Fruit fly (Drosophila melanogaster): ENCODE data around the gene CG2202.

CG2202 gene

DNA sequence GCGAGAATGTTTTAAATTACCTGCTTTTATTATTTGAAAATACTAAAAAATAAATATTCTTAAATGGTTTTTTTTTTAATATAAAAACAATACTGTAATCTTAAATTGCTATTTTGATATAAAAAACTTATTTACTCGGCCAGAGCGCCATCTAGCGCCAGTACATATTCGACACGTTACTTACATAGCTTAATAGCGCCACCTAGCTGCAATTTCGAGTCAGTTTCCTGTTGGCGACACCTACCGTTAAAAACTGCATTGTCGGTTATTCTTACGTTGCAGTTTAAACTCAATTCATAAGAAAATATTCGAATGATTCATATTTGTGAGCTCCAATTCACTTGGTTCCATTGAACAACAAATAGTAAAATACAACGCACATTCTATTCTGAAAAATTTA, 16.2 kb upstream of the CG2202 start (continued):
- no peak for TF ChIP-seq ftz-f1 (GFP tag; optimal IDR thresholded peaks at IDR 0.05)
- TF ChIP-seq ham (GFP tag; IDR thresholded peaks at IDR 0.05), result no peak
- no peak for TF ChIP-seq ttk (GFP tag; IDR thresholded peaks at IDR 0.05)
- peak; percentile 1 for TF ChIP-seq nom (GFP tag; optimal IDR thresholded peaks at IDR 0.05)
- TF ChIP-seq CG15011 (GFP tag; optimal IDR thresholded peaks at IDR 0.05), result no peak
- peak; percentile 50 for TF ChIP-seq trh (GFP tag; optimal IDR thresholded peaks at IDR 0.05)
- TF ChIP-seq jigr1 (GFP tag; IDR thresholded peaks at IDR 0.05), result no peak
- peak; percentile 17 for TF ChIP-seq CG31388 (GFP tag; optimal IDR thresholded peaks at IDR 0.05)
- TF ChIP-seq mirr (GFP tag; optimal IDR thresholded peaks at IDR 0.05), result no peak
- no peak for TF ChIP-seq Stat92E (GFP tag; optimal IDR thresholded peaks at IDR 0.05)
- no peak for TF ChIP-seq CG12071 (GFP tag; optimal IDR thresholded peaks at IDR 0.05)
- no peak for TF ChIP-seq mld (GFP tag; IDR thresholded peaks at IDR 0.05; ENCODE audit: partially characterized antibody)
- TF ChIP-seq yki (optimal IDR thresholded peaks at IDR 0.05), result peak; percentile 20
- TF ChIP-seq lola (GFP tag; optimal IDR thresholded peaks at IDR 0.05), result peak in 1 of 3 experiments; percentile 28
- no peak for TF ChIP-seq eve (GFP tag; optimal IDR thresholded peaks at IDR 0.05)
- TF ChIP-seq CG7357 (GFP tag; IDR thresholded peaks at IDR 0.05), result 0 out of 3 replicates have a peak, but pooled peaks have one; percentile 28
- TF ChIP-seq CG8359 (GFP tag; optimal IDR thresholded peaks at IDR 0.05; ENCODE audit: borderline replicate concordance), result no peak
- no peak for TF ChIP-seq D19B (GFP tag; optimal IDR thresholded peaks at IDR 0.05)
- TF ChIP-seq ranshi (GFP tag; IDR thresholded peaks at IDR 0.05), result peak; percentile 49; the same call in 1 of the 2 replicates
- TF ChIP-seq tup (GFP tag; optimal IDR thresholded peaks at IDR 0.05), result no peak
- TF ChIP-seq CG8478 (optimal IDR thresholded peaks at IDR 0.05), result no peak
- peak; percentile 66 for TF ChIP-seq caup (GFP tag; optimal IDR thresholded peaks at IDR 0.05; ENCODE audit: severe bottlenecking)
- peak; percentile 54 for TF ChIP-seq Dek (tag; optimal IDR thresholded peaks at IDR 0.05)
- TF ChIP-seq zfh2 (GFP tag; optimal IDR thresholded peaks at IDR 0.05), result peak; percentile 14
- 0 out of 3 replicates have a peak, but pooled peaks have one; percentile 20 for TF ChIP-seq row (GFP tag; IDR thresholded peaks at IDR 0.05)
- peak; percentile 68; the same call in 1 of the 2 replicates for TF ChIP-seq sob (GFP tag; IDR thresholded peaks at IDR 0.05)
- peak; percentile 35; the same call in 1 of the 2 replicates for TF ChIP-seq E2f2 (GFP tag; IDR thresholded peaks at IDR 0.05)
- TF ChIP-seq ab (GFP tag; optimal IDR thresholded peaks at IDR 0.05), result no peak
- peak; percentile 69 for TF ChIP-seq az2 (GFP tag; optimal IDR thresholded peaks at IDR 0.05)
- peak; percentile 60 for TF ChIP-seq CG2116 (GFP tag; optimal IDR thresholded peaks at IDR 0.05)
- peak; percentile 32 for TF ChIP-seq p53 (GFP tag; optimal IDR thresholded peaks at IDR 0.05)
- TF ChIP-seq rib (GFP tag; IDR thresholded peaks at IDR 0.05), result no peak
- TF ChIP-seq Optix (GFP tag; IDR thresholded peaks at IDR 0.05), result peak; percentile 51; the same call in 2 of the 3 replicates
- peak; percentile 76 for TF ChIP-seq CG1603 (tag; optimal IDR thresholded peaks at IDR 0.05)
- peak; percentile 46 for TF ChIP-seq CG3281 (GFP tag; optimal IDR thresholded peaks at IDR 0.05)
- peak; percentile 54 for TF ChIP-seq zen (tag; optimal IDR thresholded peaks at IDR 0.05)
- TF ChIP-seq Atf3 (GFP tag; optimal IDR thresholded peaks at IDR 0.05), result peak; percentile 42
- TF ChIP-seq CG31365 (tag; optimal IDR thresholded peaks at IDR 0.05), result peak; percentile 40
- peak; percentile 62 for TF ChIP-seq CG17359 (tag; optimal IDR thresholded peaks at IDR 0.05)

DNA sequence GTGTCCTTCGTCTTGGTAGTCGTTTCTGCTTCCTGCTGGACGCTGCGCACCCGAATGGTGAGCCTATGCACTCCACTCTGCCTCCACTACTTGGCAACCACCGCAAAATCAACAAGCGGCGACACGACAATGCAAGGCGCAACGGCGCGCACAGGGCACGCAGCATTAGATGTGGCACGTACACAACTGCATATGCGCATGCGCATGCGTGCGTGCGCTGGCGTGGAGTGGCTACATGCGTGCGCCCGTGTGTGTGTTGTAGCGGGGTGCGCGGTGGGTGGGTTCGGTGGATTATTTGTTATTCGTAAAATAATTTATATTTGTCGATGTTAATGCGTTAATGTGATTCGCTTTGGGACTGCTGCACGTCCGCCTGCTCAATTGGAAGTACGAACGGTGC, 12.9 kb upstream of the CG2202 start:
- TF ChIP-seq psq (GFP tag; optimal IDR thresholded peaks at IDR 0.05) (no peak), bowl (GFP tag; IDR thresholded peaks at IDR 0.05) (no peak), GATAe (GFP tag; conservative IDR thresholded peaks at IDR 0.05) (no peak), gem (tag; optimal IDR thresholded peaks at IDR 0.05) (no peak), bab2 (GFP tag; optimal IDR thresholded peaks at IDR 0.05) (no peak), CG2875 (GFP tag; optimal IDR thresholded peaks at IDR 0.05) (no peak), Ets65A (GFP tag) (peak; percentile 57), ara (GFP tag; IDR thresholded peaks at IDR 0.05) (no peak), ewg (GFP tag; optimal IDR thresholded peaks at IDR 0.05) (peak; percentile 85), dimm (GFP tag; IDR thresholded peaks at IDR 0.05) (no peak), Dip3 (GFP tag; optimal IDR thresholded peaks at IDR 0.05) (no peak), CG12236 (GFP tag; optimal IDR thresholded peaks at IDR 0.05) (no peak), yki (optimal IDR thresholded peaks at IDR 0.05) (no peak), CG15479 (GFP tag; optimal IDR thresholded peaks at IDR 0.05) (peak; percentile 11), tio (GFP tag; optimal IDR thresholded peaks at IDR 0.05) (no peak), Aef1 (GFP tag; IDR thresholded peaks at IDR 0.05) (no peak)
